Worm (Caenorhabditis elegans) whole organism, L2 larva: Measurements from ENCODE around the gene F32D8.4.

Experiments
- C34F6.9 ChIP-seq: fragments of 150-350 bp; optimal IDR thresholded peaks from 2 replicates; lab custom pipeline; 2014; ENCODE audit warnings: missing biosample characterization, missing genetic modification characterization
- F13H6.1 ChIP-seq: sonication (generic microtip); optimal IDR thresholded peaks from 2 replicates; lab custom pipeline; 2016; ENCODE audit warnings: missing genetic modification characterization, missing compliant biosample characterization
- R02D3.7 ChIP-seq: fragments of 150-350 bp; optimal IDR thresholded peaks from 2 replicates; lab custom pipeline; 2014; ENCODE audit warnings: missing biosample characterization, missing genetic modification characterization
- Y55F3AM.14 ChIP-seq: fragments of 200-800 bp; sonication (Bioruptor generic); optimal IDR thresholded peaks from 2 replicates; lab custom pipeline; 2018; ENCODE audit warnings: mild to moderate bottlenecking, missing genetic modification characterization, missing compliant biosample characterization
- aly-2 ChIP-seq: fragments of 150-350 bp; optimal IDR thresholded peaks from 2 replicates; lab custom pipeline; 2014; ENCODE audit warnings: missing biosample characterization, missing genetic modification characterization
- ama-1 ChIP-seq: fragments of 150-350 bp; optimal IDR thresholded peaks from 2 replicates; lab custom pipeline; 2018; ENCODE audit warnings: inconsistent platforms
- blmp-1 ChIP-seq: sonication (generic microtip); optimal IDR thresholded peaks from 2 replicates; lab custom pipeline; 2017; ENCODE audit warnings: missing genetic modification characterization, mild to moderate bottlenecking, missing compliant biosample characterization, antibody characterized with exemption, moderate library complexity; ENCODE audit not compliant: insufficient read depth
- ceh-16 ChIP-seq: fragments of 150-350 bp; optimal IDR thresholded peaks from 2 replicates; lab custom pipeline; 2014; ENCODE audit warnings: missing biosample characterization, missing genetic modification characterization
- ceh-82 ChIP-seq: fragments of 150-350 bp; optimal IDR thresholded peaks from 2 replicates; lab custom pipeline; 2014; ENCODE audit warnings: missing biosample characterization, missing genetic modification characterization
- crh-2 ChIP-seq: sonication (generic microtip); optimal IDR thresholded peaks from 2 replicates; lab custom pipeline; 2017; ENCODE audit warnings: missing biosample characterization, missing genetic modification characterization
- dmd-4 ChIP-seq: sonication (generic microtip); optimal IDR thresholded peaks from 2 replicates; lab custom pipeline; 2017; ENCODE audit warnings: missing biosample characterization, missing genetic modification characterization
- egl-27 ChIP-seq: sonication (generic microtip); optimal IDR thresholded peaks from 3 replicates; lab custom pipeline; 2017; ENCODE audit warnings: missing biosample characterization, missing genetic modification reagents, missing genetic modification characterization
- elt-1 ChIP-seq: fragments of 150-350 bp; optimal IDR thresholded peaks from 2 replicates; lab custom pipeline; 2014; ENCODE audit warnings: missing biosample characterization, missing genetic modification characterization
- elt-3 ChIP-seq: sonication (generic microtip); optimal IDR thresholded peaks from 2 replicates; lab custom pipeline; 2017; ENCODE audit warnings: missing biosample characterization, missing genetic modification characterization
- fos-1 ChIP-seq: fragments of 150-350 bp; optimal IDR thresholded peaks from 2 replicates; lab custom pipeline; 2014; ENCODE audit warnings: missing biosample characterization, missing genetic modification characterization
- gmeb-1 ChIP-seq: fragments of 150-350 bp; optimal IDR thresholded peaks from 2 replicates; lab custom pipeline; 2014; ENCODE audit warnings: missing biosample characterization, missing genetic modification characterization
- lin-11 ChIP-seq: fragments of 150-350 bp; sonication (generic microtip); optimal IDR thresholded peaks from 2 replicates; lab custom pipeline; 2014; ENCODE audit warnings: missing biosample characterization, missing genetic modification characterization, inconsistent platforms, mixed read lengths
- lin-13 ChIP-seq: fragments of 150-350 bp; optimal IDR thresholded peaks from 2 replicates; lab custom pipeline; 2014; ENCODE audit warnings: missing biosample characterization, missing genetic modification reagents, missing genetic modification characterization
- lin-39 ChIP-seq: fragments of 150-350 bp; optimal IDR thresholded peaks from 2 replicates; lab custom pipeline; 2014; ENCODE audit warnings: missing biosample characterization, missing genetic modification reagents, missing genetic modification characterization
- lsy-2 ChIP-seq, 2 experiments: fragments of 150-350 bp in 1 of 2; sonication (generic microtip) in 1 of 2; optimal IDR thresholded peaks; 2 replicates each; lab custom pipeline; 2014 to 2017; ENCODE audit warnings: missing biosample characterization in 2 of 2, missing genetic modification characterization in 2 of 2
- mab-5 ChIP-seq: fragments of 150-350 bp; optimal IDR thresholded peaks from 2 replicates; lab custom pipeline; 2014; ENCODE audit warnings: missing biosample characterization, missing genetic modification characterization
- mdl-1 ChIP-seq, 2 experiments: fragments of 150-350 bp in 1 of 2; sonication (generic microtip) in 1 of 2; optimal IDR thresholded peaks; 2 replicates each; lab custom pipeline; 2017; ENCODE audit warnings: missing biosample characterization in 2 of 2, missing genetic modification characterization in 2 of 2
- nhr-10 ChIP-seq: sonication (generic microtip); optimal IDR thresholded peaks from 2 replicates; lab custom pipeline; 2017; ENCODE audit warnings: missing biosample characterization, missing genetic modification characterization
- nhr-11 ChIP-seq: fragments of 150-350 bp; optimal IDR thresholded peaks from 2 replicates; lab custom pipeline; 2014; ENCODE audit warnings: missing biosample characterization, missing genetic modification characterization
- nhr-12 ChIP-seq: fragments of 150-350 bp; optimal IDR thresholded peaks from 2 replicates; lab custom pipeline; 2014; ENCODE audit warnings: missing biosample characterization, missing genetic modification characterization
- nhr-129 ChIP-seq: fragments of 150-350 bp; optimal IDR thresholded peaks from 2 replicates; lab custom pipeline; 2014; ENCODE audit warnings: missing biosample characterization, missing genetic modification characterization
- nhr-21 ChIP-seq: fragments of 150-350 bp; optimal IDR thresholded peaks from 2 replicates; lab custom pipeline; 2014; ENCODE audit warnings: missing biosample characterization, missing genetic modification characterization
- nhr-23 ChIP-seq: fragments of 150-350 bp; optimal IDR thresholded peaks from 2 replicates; lab custom pipeline; 2014; ENCODE audit warnings: missing biosample characterization, missing genetic modification reagents, missing genetic modification characterization
- nhr-237 ChIP-seq: fragments of 150-350 bp; optimal IDR thresholded peaks from 2 replicates; lab custom pipeline; 2014; ENCODE audit warnings: missing biosample characterization, missing genetic modification characterization
- nhr-25 ChIP-seq: fragments of 150-350 bp; sonication (generic microtip); optimal IDR thresholded peaks from 3 replicates; lab custom pipeline; 2014; ENCODE audit warnings: missing biosample characterization, missing genetic modification characterization
- nhr-6 ChIP-seq: fragments of 150-350 bp; optimal IDR thresholded peaks from 2 replicates; lab custom pipeline; 2014; ENCODE audit warnings: missing biosample characterization, missing genetic modification characterization
- nhr-77 ChIP-seq: fragments of 150-350 bp; optimal IDR thresholded peaks from 2 replicates; lab custom pipeline; 2014; ENCODE audit warnings: missing biosample characterization, missing genetic modification characterization
- peb-1 ChIP-seq: fragments of 150-350 bp; optimal IDR thresholded peaks from 2 replicates; lab custom pipeline; 2014; ENCODE audit warnings: missing biosample characterization, missing genetic modification characterization
- sem-4 ChIP-seq: fragments of 150-350 bp; optimal IDR thresholded peaks from 2 replicates; lab custom pipeline; 2014; ENCODE audit warnings: missing biosample characterization, missing genetic modification reagents, missing genetic modification characterization
- skn-1 ChIP-seq: sonication (generic microtip); optimal IDR thresholded peaks from 2 replicates; lab custom pipeline; 2017; ENCODE audit warnings: missing biosample characterization, missing genetic modification characterization
- sma-3 ChIP-seq: sonication (generic microtip); optimal IDR thresholded peaks from 2 replicates; lab custom pipeline; 2016; ENCODE audit warnings: missing genetic modification reagents, missing genetic modification characterization, missing compliant biosample characterization
- sma-9 ChIP-seq, 2 experiments: fragments of 150-350 bp in 1 of 2; sonication (generic microtip) in 1 of 2; optimal IDR thresholded peaks; 2 replicates each; lab custom pipeline; 2014 to 2016; ENCODE audit warnings: missing genetic modification characterization in 2 of 2, mild to moderate bottlenecking in 1 of 2, missing biosample characterization in 1 of 2, missing compliant biosample characterization in 1 of 2, missing genetic modification reagents in 1 of 2, moderate library complexity in 1 of 2
- snpc-4 ChIP-seq: fragments of 150-350 bp; optimal IDR thresholded peaks from 2 replicates; lab custom pipeline; 2014; ENCODE audit warnings: missing biosample characterization, missing genetic modification characterization
- unc-39 ChIP-seq: fragments of 150-350 bp; optimal IDR thresholded peaks from 2 replicates; lab custom pipeline; 2014; ENCODE audit warnings: missing biosample characterization, missing genetic modification characterization
- unc-55 ChIP-seq: fragments of 150-350 bp; sonication (generic microtip); optimal IDR thresholded peaks from 3 replicates; lab custom pipeline; 2014; ENCODE audit warnings: missing biosample characterization, missing genetic modification reagents, missing genetic modification characterization
- unc-62 ChIP-seq: fragments of 150-350 bp; optimal IDR thresholded peaks from 2 replicates; lab custom pipeline; 2014; ENCODE audit warnings: missing biosample characterization, missing genetic modification reagents, missing genetic modification characterization
- zag-1 ChIP-seq: fragments of 150-350 bp; optimal IDR thresholded peaks from 2 replicates; lab custom pipeline; 2014; ENCODE audit warnings: missing biosample characterization, missing genetic modification characterization
- ztf-1 ChIP-seq: fragments of 200-800 bp; sonication (Bioruptor generic); conservative IDR thresholded peaks from 2 replicates; pipeline ENCODE4 v1.3.6; 2022; ENCODE audit warnings: missing genetic modification characterization, missing compliant biosample characterization
- ztf-11 ChIP-seq: sonication (generic microtip); optimal IDR thresholded peaks from 2 replicates; lab custom pipeline; 2017; ENCODE audit warnings: missing biosample characterization, missing genetic modification characterization
- ztf-4 ChIP-seq: fragments of 150-350 bp; optimal IDR thresholded peaks from 2 replicates; lab custom pipeline; 2014; ENCODE audit warnings: missing biosample characterization, missing genetic modification characterization

The F32D8.4 gene

ce11 chrV:10940571-10940991, 47.2 kb upstream of the F32D8.4 start:
- TF ChIP-seq nhr-129 (tag; lab: Kevin White, UChicago) (peak; percentile 100), aly-2 (tag; lab: Kevin White, UChicago) (no peak), peb-1 (tag; lab: Kevin White, UChicago) (no peak), fos-1 (tag; lab: Kevin White, UChicago) (peak; percentile 74), blmp-1 (tag; lab: Kevin White, UChicago) (peak; percentile 71), sem-4 (tag; lab: Kevin White, UChicago) (no peak), ztf-1 (GFP tag; lab: Robert Waterston, UW) (no peak), snpc-4 (no peak), Y55F3AM.14 (peak; percentile 77), sma-3 (peak; percentile 72), nhr-21 (tag; lab: Kevin White, UChicago) (peak; percentile 56), nhr-10 (no peak), F13H6.1 (tag; lab: Kevin White, UChicago) (peak; percentile 77), ama-1 (lab: Kevin White, UChicago) (peak; percentile 34), ceh-82 (tag; lab: Kevin White, UChicago) (no peak), lin-39 (tag; lab: Kevin White, UChicago) (no peak), elt-3 (no peak), C34F6.9 (tag; lab: Kevin White, UChicago) (peak; percentile 75), gmeb-1 (peak; percentile 62), nhr-237 (tag; lab: Kevin White, UChicago) (no peak), crh-2 (tag; lab: Kevin White, UChicago) (peak; percentile 81), lsy-2 (tag; optimal IDR thresholded peaks at IDR 0.05; lab: Kevin White, UChicago) (peak in 1 of 2 experiments; percentile 65), nhr-11 (tag; lab: Kevin White, UChicago) (no peak), ceh-16 (tag; lab: Kevin White, UChicago) (no peak), unc-62 (GFP tag; lab: Kevin White, UChicago) (no peak), unc-55 (GFP tag; lab: Kevin White, UChicago) (peak; percentile 59), elt-1 (tag; lab: Kevin White, UChicago) (no peak), sma-9 (GFP tag; optimal IDR thresholded peaks at IDR 0.05; lab: Kevin White, UChicago) (peak; percentile 67), sma-9 (tag; optimal IDR thresholded peaks at IDR 0.05; lab: Kevin White, UChicago) (no peak), dmd-4 (tag; lab: Kevin White, UChicago) (no peak), zag-1 (tag; lab: Kevin White, UChicago) (peak; percentile 27), nhr-77 (tag; lab: Kevin White, UChicago) (no peak), ztf-4 (tag; lab: Kevin White, UChicago) (peak; percentile 48), lin-11 (no peak), nhr-25 (tag; lab: Kevin White, UChicago) (peak; percentile 45), egl-27 (tag; lab: Kevin White, UChicago) (peak; percentile 75), mdl-1 (tag; optimal IDR thresholded peaks at IDR 0.05; lab: Kevin White, UChicago) (peak in 1 of 2 experiments; percentile 24), nhr-23 (tag; lab: Kevin White, UChicago) (no peak), R02D3.7 (tag; lab: Kevin White, UChicago) (no peak), unc-39 (tag; lab: Kevin White, UChicago) (no peak), skn-1 (tag; lab: Kevin White, UChicago) (peak; percentile 75), mab-5 (no peak), ztf-11 (tag; lab: Kevin White, UChicago) (no peak), nhr-6 (tag; lab: Kevin White, UChicago) (no peak), lin-13 (GFP tag; lab: Kevin White, UChicago) (peak; percentile 39), nhr-12 (tag; lab: Kevin White, UChicago) (no peak)
